Worm (Caenorhabditis elegans) whole organism, late embryonic: ENCODE data around the gene smc-3.
A peak's percentile ranks its signal among the peaks of the same experiment; 100 is the strongest.

Experiments
- C08G9.2 ChIP-seq: sonication (generic microtip); optimal IDR thresholded peaks from 2 replicates; lab custom pipeline; 2016; ENCODE audit warnings: mild to moderate bottlenecking, missing genetic modification characterization, moderate library complexity, missing compliant biosample characterization
- C38D4.7 ChIP-seq: fragments of 200-800 bp; sonication (Bioruptor generic); optimal IDR thresholded peaks from 2 replicates; lab custom pipeline; 2018; ENCODE audit warnings: mild to moderate bottlenecking, missing genetic modification characterization, moderate library complexity, missing compliant biosample characterization
- K02D7.2 ChIP-seq: sonication (generic microtip); optimal IDR thresholded peaks from 2 replicates; lab custom pipeline; 2017; ENCODE audit warnings: mild to moderate bottlenecking, missing genetic modification characterization, missing compliant biosample characterization
- K09A11.1 ChIP-seq: sonication (generic microtip); optimal IDR thresholded peaks from 2 replicates; lab custom pipeline; 2017; ENCODE audit warnings: antibody characterized with exemption, mild to moderate bottlenecking, missing genetic modification characterization, missing compliant biosample characterization; ENCODE audit not compliant: insufficient read depth
- Y22D7AL.16 ChIP-seq: sonication (generic microtip); optimal IDR thresholded peaks from 2 replicates; lab custom pipeline; 2016; ENCODE audit warnings: missing genetic modification characterization, missing compliant biosample characterization
- ceh-14 ChIP-seq: sonication (generic microtip); optimal IDR thresholded peaks from 2 replicates; lab custom pipeline; 2016; ENCODE audit warnings: missing genotype, missing genetic modification characterization, missing compliant biosample characterization
- ceh-18 ChIP-seq: sonication (generic microtip); optimal IDR thresholded peaks from 2 replicates; lab custom pipeline; 2016; ENCODE audit warnings: missing genetic modification characterization, missing compliant biosample characterization
- ceh-2 ChIP-seq: sonication (generic microtip); optimal IDR thresholded peaks from 2 replicates; lab custom pipeline; 2016; ENCODE audit warnings: missing genotype, missing genetic modification characterization, missing compliant biosample characterization
- ceh-24 ChIP-seq: sonication (generic microtip); optimal IDR thresholded peaks from 2 replicates; lab custom pipeline; 2016; ENCODE audit warnings: mild to moderate bottlenecking, missing genetic modification characterization, missing compliant biosample characterization
- ceh-6 ChIP-seq: fragments of 200-800 bp; sonication (Bioruptor generic); optimal IDR thresholded peaks from 2 replicates; lab custom pipeline; 2018; ENCODE audit warnings: mild to moderate bottlenecking, missing genetic modification characterization, missing compliant biosample characterization
- ceh-9 ChIP-seq: sonication (generic microtip); optimal IDR thresholded peaks from 2 replicates; lab custom pipeline; 2016; ENCODE audit warnings: mild to moderate bottlenecking, missing genetic modification characterization, inconsistent platforms, missing compliant biosample characterization
- che-1 ChIP-seq: sonication (generic microtip); optimal IDR thresholded peaks from 2 replicates; lab custom pipeline; 2016; ENCODE audit warnings: mild to moderate bottlenecking, missing genetic modification characterization, missing compliant biosample characterization
- dmd-4 ChIP-seq: sonication (generic microtip); optimal IDR thresholded peaks from 2 replicates; lab custom pipeline; 2016; ENCODE audit warnings: borderline replicate concordance, missing genetic modification characterization, missing compliant biosample characterization
- dve-1 ChIP-seq: sonication (generic microtip); optimal IDR thresholded peaks from 2 replicates; lab custom pipeline; 2017; ENCODE audit warnings: antibody characterized with exemption, mild to moderate bottlenecking, missing genetic modification characterization, missing compliant biosample characterization
- elt-2 ChIP-seq: sonication (generic microtip); optimal IDR thresholded peaks from 2 replicates; lab custom pipeline; 2016; ENCODE audit warnings: missing genetic modification reagents, missing genetic modification characterization, missing compliant biosample characterization
- elt-4 ChIP-seq: sonication (generic microtip); optimal IDR thresholded peaks from 2 replicates; lab custom pipeline; 2016; ENCODE audit warnings: missing genetic modification characterization, missing compliant biosample characterization
- fax-1 ChIP-seq: sonication (generic microtip); optimal IDR thresholded peaks from 2 replicates; lab custom pipeline; 2016; ENCODE audit warnings: missing genotype, missing genetic modification characterization, missing compliant biosample characterization
- fkh-6 ChIP-seq: sonication (generic microtip); optimal IDR thresholded peaks from 2 replicates; lab custom pipeline; 2016; ENCODE audit warnings: missing genetic modification characterization, missing compliant biosample characterization
- hlh-13 ChIP-seq: fragments of 200-800 bp; sonication (Bioruptor generic); optimal IDR thresholded peaks from 2 replicates; lab custom pipeline; 2018; ENCODE audit warnings: mild to moderate bottlenecking, missing genetic modification characterization, missing compliant biosample characterization
- hlh-15 ChIP-seq: sonication (generic microtip); optimal IDR thresholded peaks from 2 replicates; lab custom pipeline; 2016; ENCODE audit warnings: missing genetic modification characterization, missing compliant biosample characterization
- hlh-30 ChIP-seq: sonication (generic microtip); optimal IDR thresholded peaks from 2 replicates; lab custom pipeline; 2017; ENCODE audit warnings: antibody characterized with exemption, missing genetic modification characterization, missing compliant biosample characterization; ENCODE audit not compliant: insufficient read depth
- lin-11 ChIP-seq: fragments of 200-800 bp; sonication (Bioruptor generic); optimal IDR thresholded peaks from 2 replicates; lab custom pipeline; 2018; ENCODE audit warnings: mild to moderate bottlenecking, missing genetic modification characterization, missing compliant biosample characterization
- nfya-1 ChIP-seq: sonication (generic microtip); optimal IDR thresholded peaks from 2 replicates; lab custom pipeline; 2017; ENCODE audit warnings: missing genetic modification characterization, mild to moderate bottlenecking, missing compliant biosample characterization, antibody characterized with exemption, moderate library complexity
- nhr-11 ChIP-seq: fragments of 150-350 bp; optimal IDR thresholded peaks from 2 replicates; lab custom pipeline; 2014; ENCODE audit warnings: missing biosample characterization, missing genetic modification characterization
- nhr-232 ChIP-seq: sonication (generic microtip); optimal IDR thresholded peaks from 2 replicates; lab custom pipeline; 2016; ENCODE audit warnings: missing genetic modification characterization, missing compliant biosample characterization
- npax-4 ChIP-seq: sonication (generic microtip); optimal IDR thresholded peaks from 2 replicates; lab custom pipeline; 2016; ENCODE audit warnings: missing genetic modification characterization, missing compliant biosample characterization
- odd-2 ChIP-seq: sonication (generic microtip); optimal IDR thresholded peaks from 2 replicates; lab custom pipeline; 2017; ENCODE audit warnings: antibody characterized with exemption, mild to moderate bottlenecking, missing genetic modification characterization, missing compliant biosample characterization
- pax-1 ChIP-seq: fragments of 150-350 bp; optimal IDR thresholded peaks from 2 replicates; lab custom pipeline; 2014; ENCODE audit warnings: missing biosample characterization, missing genetic modification characterization
- pros-1 ChIP-seq: fragments of 150-350 bp; optimal IDR thresholded peaks from 2 replicates; lab custom pipeline; 2014; ENCODE audit warnings: missing biosample characterization, missing genetic modification reagents, missing genetic modification characterization
- ref-2 ChIP-seq: sonication (generic microtip); optimal IDR thresholded peaks from 2 replicates; lab custom pipeline; 2016; ENCODE audit warnings: missing genetic modification characterization, missing compliant biosample characterization
- rnt-1 ChIP-seq: sonication (generic microtip); optimal IDR thresholded peaks from 2 replicates; lab custom pipeline; 2016; ENCODE audit warnings: missing genetic modification characterization, missing compliant biosample characterization
- sox-2 ChIP-seq: fragments of 200-800 bp; sonication (Bioruptor generic); IDR thresholded peaks from 2 replicates; pipeline ENCODE4 v1.3.6; 2022; ENCODE audit warnings: missing genetic modification reagents, missing genetic modification characterization, missing compliant biosample characterization
- tbx-7 ChIP-seq: sonication (generic microtip); optimal IDR thresholded peaks from 2 replicates; lab custom pipeline; 2016; ENCODE audit warnings: missing genotype, missing genetic modification characterization, missing compliant biosample characterization
- ttx-3 ChIP-seq: sonication (generic microtip); optimal IDR thresholded peaks from 2 replicates; lab custom pipeline; 2016; ENCODE audit warnings: missing genetic modification reagents, missing genetic modification characterization, missing compliant biosample characterization
- unc-3 ChIP-seq, 2 experiments: fragments of 200-800 bp in 1 of 2; sonication (Bioruptor generic) in 1 of 2; sonication (generic microtip) in 1 of 2; conservative IDR thresholded peaks in 1 of 2; optimal IDR thresholded peaks in 1 of 2; 2 replicates each; pipeline versions ENCODE4 v1.3.6 to Lab custom; 2016 to 2022; ENCODE audit warnings: missing compliant biosample characterization in 2 of 2, missing genetic modification characterization in 2 of 2, missing genetic modification reagents in 1 of 2
- unc-42 ChIP-seq: sonication (generic microtip); optimal IDR thresholded peaks from 2 replicates; lab custom pipeline; 2016; ENCODE audit warnings: missing genotype, missing genetic modification characterization, missing compliant biosample characterization
- unc-55 ChIP-seq: sonication (generic microtip); optimal IDR thresholded peaks from 2 replicates; lab custom pipeline; 2017; ENCODE audit warnings: missing biosample characterization, missing genetic modification reagents, missing genetic modification characterization
- unc-86 ChIP-seq: sonication (generic microtip); optimal IDR thresholded peaks from 2 replicates; lab custom pipeline; 2016; ENCODE audit warnings: missing genetic modification characterization, missing compliant biosample characterization
- zip-5 ChIP-seq: sonication (generic microtip); optimal IDR thresholded peaks from 2 replicates; lab custom pipeline; 2016; ENCODE audit warnings: missing genetic modification characterization, missing compliant biosample characterization

Gene smc-3

ce11 chrIII:11337627-11338026 lies 46.9 kb downstream of the smc-3 start:
- no peak for TF ChIP-seq ref-2 (tag; lab: Kevin White, UChicago)
- peak; percentile 71 for TF ChIP-seq nfya-1 (tag; lab: Kevin White, UChicago)

- TF ChIP-seq unc-42 (no peak), che-1 (tag; lab: Kevin White, UChicago) (no peak), lin-11 (tag; lab: Kevin White, UChicago) (no peak), ceh-6 (GFP tag; lab: Kevin White, UChicago) (no peak), odd-2 (tag; lab: Kevin White, UChicago) (no peak), unc-3 (GFP tag; conservative IDR thresholded peaks at IDR 0.05; lab: Robert Waterston, UW) (no peak), unc-3 (tag; optimal IDR thresholded peaks at IDR 0.05; lab: Kevin White, UChicago) (no peak), nfya-1 (tag; lab: Kevin White, UChicago) (no peak), pax-1 (tag; lab: Kevin White, UChicago) (no peak), K09A11.1 (tag; lab: Kevin White, UChicago) (no peak), ttx-3 (no peak), rnt-1 (tag; lab: Kevin White, UChicago) (no peak), ceh-24 (tag; lab: Kevin White, UChicago) (no peak), pros-1 (tag; lab: Kevin White, UChicago) (no peak), zip-5 (tag; lab: Kevin White, UChicago) (no peak)
- TF ChIP-seq, all 69 proteins: peak for 0
These were observed 50.8 kb downstream of the smc-3 start for ce11 chrIII:11341466-11341865.

ce11 chrIII:11343041-11343440 lies 52.3 kb downstream of the smc-3 start, which contains the start of the genes T28D6.6 and pen-2:
T28D6.6 (minus strand) TSS chrIII:11343108.
pen-2 (plus strand) TSS chrIII:11343322.
- no peak for TF ChIP-seq Y22D7AL.16 (tag; lab: Kevin White, UChicago)
- peak; percentile 46 for TF ChIP-seq unc-42
- TF ChIP-seq, all 69 proteins: peak for 1

ce11 chrIII:11344125-11344524 lies 53.4 kb downstream of the smc-3 start:
- TF ChIP-seq ceh-2 (tag; lab: Kevin White, UChicago) (no peak), dmd-4 (tag; lab: Kevin White, UChicago) (no peak), C38D4.7 (GFP tag; lab: Kevin White, UChicago) (no peak), nhr-232 (tag; lab: Kevin White, UChicago) (no peak), hlh-30 (no peak), unc-3 (GFP tag; conservative IDR thresholded peaks at IDR 0.05; lab: Robert Waterston, UW) (no peak), unc-3 (tag; optimal IDR thresholded peaks at IDR 0.05; lab: Kevin White, UChicago) (no peak), rnt-1 (tag; lab: Kevin White, UChicago) (no peak), nhr-11 (tag; lab: Kevin White, UChicago) (no peak), ceh-18 (tag; lab: Kevin White, UChicago) (no peak), fax-1 (tag; lab: Kevin White, UChicago) (no peak), tbx-7 (no peak), npax-4 (no peak), C08G9.2 (tag; lab: Kevin White, UChicago) (no peak)

- TF ChIP-seq ref-2 (tag; lab: Kevin White, UChicago) (no peak), elt-2 (tag; lab: Kevin White, UChicago) (no peak), fkh-6 (no peak), ceh-14 (tag; lab: Kevin White, UChicago) (no peak), dve-1 (tag; lab: Kevin White, UChicago) (no peak), hlh-13 (GFP tag; lab: Kevin White, UChicago) (no peak), K02D7.2 (no peak), sox-2 (GFP tag; lab: Robert Waterston, UW) (no peak), nhr-11 (tag; lab: Kevin White, UChicago) (no peak), unc-86 (tag; lab: Kevin White, UChicago) (no peak), che-1 (tag; lab: Kevin White, UChicago) (no peak), elt-4 (no peak), fax-1 (tag; lab: Kevin White, UChicago) (no peak), ceh-24 (tag; lab: Kevin White, UChicago) (no peak), pros-1 (tag; lab: Kevin White, UChicago) (no peak), ttx-3 (no peak), ceh-9 (no peak), unc-55 (no peak), hlh-15 (tag; lab: Kevin White, UChicago) (no peak)
These were observed 55.7 kb downstream of the smc-3 start, which contains the start of gene T28D6.7 for ce11 chrIII:11346383-11346782. T28D6.7 (minus strand) TSS chrIII:11346483.
